Fruit fly (Drosophila melanogaster) whole organism, embryonic: ENCODE results near the gene Trim9.

Source experiments
- ATbp ChIP-seq: fragments of 200-800 bp; sonication (Bioruptor generic); optimal IDR thresholded peaks from 2 replicates; lab custom pipeline; 2017; ENCODE audit warnings: missing biosample characterization, mild to moderate bottlenecking, missing genetic modification characterization, missing genetic modification reagents
- Atf-2 ChIP-seq: fragments of 200-800 bp; sonication (Bioruptor generic); optimal IDR thresholded peaks from 2 replicates; lab custom pipeline; 2016; ENCODE audit warnings: missing biosample characterization, missing genetic modification characterization
- BEAF-32 ChIP-seq: fragments of 200-800 bp; sonication (Bioruptor generic); optimal IDR thresholded peaks from 3 replicates; lab custom pipeline; 2017; ENCODE audit warnings: missing biosample characterization, missing genetic modification characterization, mild to moderate bottlenecking, moderate library complexity, missing genetic modification reagents
- C15 ChIP-seq: fragments of 200-800 bp; sonication (Bioruptor generic); IDR thresholded peaks from 3 replicates; pipeline ENCODE4 v1.3.6; 2022; ENCODE audit warnings: missing biosample characterization, missing genetic modification characterization
- CG10543 ChIP-seq: fragments of 200-800 bp; sonication (Bioruptor generic); optimal IDR thresholded peaks from 3 replicates; lab custom pipeline; 2017; ENCODE audit warnings: missing biosample characterization, mild to moderate bottlenecking, missing genetic modification characterization, moderate library complexity
- CG10979 ChIP-seq: fragments of 200-800 bp; sonication (Bioruptor generic); optimal IDR thresholded peaks from 2 replicates; lab custom pipeline; 2018; ENCODE audit warnings: missing biosample characterization, mild to moderate bottlenecking, missing genetic modification characterization, moderate library complexity
- CG11456 ChIP-seq: fragments of 200-800 bp; sonication (Bioruptor generic); IDR thresholded peaks from 3 replicates; pipeline ENCODE4 v1.3.6; 2022; ENCODE audit warnings: missing biosample characterization, missing genetic modification characterization
- CG11696 ChIP-seq: fragments of 200-800 bp; sonication (Bioruptor generic); IDR thresholded peaks from 2 replicates; pipeline ENCODE4 v1.3.6; 2022; ENCODE audit warnings: missing biosample characterization, missing genetic modification characterization
- CG12104 ChIP-seq: fragments of 200-800 bp; sonication (Bioruptor generic); optimal IDR thresholded peaks from 3 replicates; lab custom pipeline; 2016; ENCODE audit warnings: missing biosample characterization, missing genetic modification characterization
- CG15011 ChIP-seq: fragments of 200-800 bp; sonication (Bioruptor generic); optimal IDR thresholded peaks from 3 replicates; lab custom pipeline; 2018; ENCODE audit warnings: missing biosample characterization, mild to moderate bottlenecking, missing genetic modification characterization
- CG1647 ChIP-seq: fragments of 200-800 bp; sonication (Bioruptor generic); optimal IDR thresholded peaks from 3 replicates; lab custom pipeline; 2016; ENCODE audit warnings: missing biosample characterization, missing genetic modification characterization
- CG3407 ChIP-seq: fragments of 200-800 bp; sonication (Bioruptor generic); optimal IDR thresholded peaks from 2 replicates; lab custom pipeline; 2018; ENCODE audit warnings: missing biosample characterization, mild to moderate bottlenecking, missing genetic modification characterization
- CG4328 ChIP-seq: fragments of 200-800 bp; sonication (Bioruptor generic); optimal IDR thresholded peaks from 3 replicates; lab custom pipeline; 2017; ENCODE audit warnings: missing biosample characterization, missing genetic modification reagents, missing genetic modification characterization
- CG4707 ChIP-seq: fragments of 200-800 bp; sonication (Bioruptor generic); optimal IDR thresholded peaks from 2 replicates; lab custom pipeline; 2018; ENCODE audit warnings: missing biosample characterization, mild to moderate bottlenecking, missing genetic modification characterization, moderate library complexity
- CG5245 ChIP-seq: fragments of 200-800 bp; sonication (Bioruptor generic); optimal IDR thresholded peaks from 3 replicates; lab custom pipeline; 2016; ENCODE audit warnings: missing biosample characterization, missing genetic modification characterization
- CG6654 ChIP-seq: fragments of 200-800 bp; sonication (Bioruptor generic); optimal IDR thresholded peaks from 2 replicates; lab custom pipeline; 2017; ENCODE audit warnings: missing biosample characterization, mild to moderate bottlenecking, missing genetic modification characterization
- D19A ChIP-seq: fragments of 200-800 bp; optimal IDR thresholded peaks from 3 replicates; lab custom pipeline; 2019; ENCODE audit warnings: missing biosample characterization, mild to moderate bottlenecking, missing genetic modification characterization, moderate library complexity
- Dad ChIP-seq: fragments of 200-800 bp; sonication (Bioruptor generic); optimal IDR thresholded peaks from 3 replicates; lab custom pipeline; 2016; ENCODE audit warnings: missing biosample characterization, missing genetic modification characterization
- Dek ChIP-seq: fragments of 200-800 bp; sonication (Bioruptor generic); optimal IDR thresholded peaks from 3 replicates; lab custom pipeline; 2019; ENCODE audit warnings: missing biosample characterization, mild to moderate bottlenecking, missing genetic modification characterization, moderate library complexity
- Elba2 ChIP-seq: fragments of 200-800 bp; sonication (Bioruptor generic); optimal IDR thresholded peaks from 3 replicates; lab custom pipeline; 2016; ENCODE audit warnings: missing biosample characterization, missing genetic modification characterization
- H2.0 ChIP-seq: fragments of 200-800 bp; sonication (Bioruptor generic); IDR thresholded peaks from 2 replicates; pipeline ENCODE4 v1.3.6; 2022; ENCODE audit warnings: missing biosample characterization, missing genetic modification characterization
- Hr78 ChIP-seq, 2 experiments: fragments of 200-800 bp in 1 of 2; fragments of >200 bp in 1 of 2; sonication (Bioruptor generic) in 1 of 2; optimal IDR thresholded peaks; 2 replicates each; lab custom pipeline; 2017 to 2019; ENCODE audit warnings: missing biosample characterization in 2 of 2, missing genetic modification characterization in 2 of 2, mild to moderate bottlenecking in 1 of 2, moderate library complexity in 1 of 2
- Jarid2 ChIP-seq: fragments of 200-800 bp; sonication (Bioruptor generic); optimal IDR thresholded peaks from 3 replicates; lab custom pipeline; 2017; ENCODE audit warnings: mild to moderate bottlenecking, missing biosample characterization, missing genetic modification reagents, missing genetic modification characterization
- Nf-YB ChIP-seq: fragments of 200-800 bp; sonication (Bioruptor generic); optimal IDR thresholded peaks from 3 replicates; lab custom pipeline; 2019; ENCODE audit warnings: missing biosample characterization, mild to moderate bottlenecking, missing genetic modification characterization, moderate library complexity
- Oli ChIP-seq: fragments of 200-800 bp; sonication (Bioruptor generic); optimal IDR thresholded peaks from 2 replicates; lab custom pipeline; 2018; ENCODE audit warnings: missing biosample characterization, mild to moderate bottlenecking, missing genetic modification characterization, moderate library complexity
- Optix ChIP-seq: fragments of 200-800 bp; sonication (Bioruptor generic); IDR thresholded peaks from 3 replicates; pipeline ENCODE4 v1.3.6; 2022; ENCODE audit warnings: missing biosample characterization, missing genetic modification characterization
- PHDP ChIP-seq: fragments of 200-800 bp; sonication (Bioruptor generic); optimal IDR thresholded peaks from 3 replicates; lab custom pipeline; 2018; ENCODE audit warnings: missing biosample characterization, mild to moderate bottlenecking, missing genetic modification characterization, moderate library complexity
- Rfx ChIP-seq: fragments of 200-800 bp; sonication (Bioruptor generic); IDR thresholded peaks from 2 replicates; pipeline ENCODE4 v1.3.6; 2022; ENCODE audit warnings: missing biosample characterization, missing genetic modification characterization
- Scr ChIP-seq: fragments of 200-800 bp; sonication (Bioruptor generic); IDR thresholded peaks from 2 replicates; pipeline ENCODE4 v1.3.6; 2022; ENCODE audit warnings: missing biosample characterization, missing genetic modification characterization; ENCODE audit not compliant: partially characterized antibody
- Side ChIP-seq: fragments of 200-800 bp; sonication (Bioruptor generic); optimal IDR thresholded peaks from 2 replicates; lab custom pipeline; 2016; ENCODE audit warnings: missing biosample characterization, missing genetic modification characterization
- Sox102F ChIP-seq: fragments of 200-800 bp; sonication (Bioruptor generic); optimal IDR thresholded peaks from 2 replicates; lab custom pipeline; 2018; ENCODE audit warnings: missing biosample characterization, mild to moderate bottlenecking, missing genetic modification characterization, moderate library complexity
- Usf ChIP-seq: fragments of 200-800 bp; sonication (Bioruptor generic); optimal IDR thresholded peaks from 2 replicates; lab custom pipeline; 2017; ENCODE audit warnings: missing genotype, missing biosample characterization, missing genetic modification characterization
- ab ChIP-seq: fragments of 200-800 bp; sonication (Bioruptor generic); optimal IDR thresholded peaks from 2 replicates; lab custom pipeline; 2016; ENCODE audit warnings: missing biosample characterization, missing genetic modification characterization
- az2 ChIP-seq: fragments of 200-800 bp; sonication (Bioruptor generic); optimal IDR thresholded peaks from 3 replicates; lab custom pipeline; 2016; ENCODE audit warnings: missing biosample characterization, missing genetic modification characterization
- bab2 ChIP-seq: fragments of 200-800 bp; sonication (Bioruptor generic); optimal IDR thresholded peaks from 2 replicates; lab custom pipeline; 2016; ENCODE audit warnings: missing biosample characterization, missing genetic modification characterization
- ci ChIP-seq: fragments of 200-800 bp; sonication (Bioruptor generic); IDR thresholded peaks from 3 replicates; pipeline ENCODE4 v1.3.6; 2022; ENCODE audit warnings: missing biosample characterization, missing genetic modification characterization
- emc ChIP-seq: fragments of 200-800 bp; sonication (Bioruptor generic); optimal IDR thresholded peaks from 2 replicates; lab custom pipeline; 2016; ENCODE audit warnings: missing biosample characterization, missing genetic modification characterization
- gce ChIP-seq: fragments of 200-800 bp; sonication (Bioruptor generic); IDR thresholded peaks from 3 replicates; pipeline ENCODE4 v1.3.6; 2022; ENCODE audit warnings: missing biosample characterization, missing genetic modification characterization
- gcm2 ChIP-seq: fragments of 200-800 bp; sonication (Bioruptor generic); optimal IDR thresholded peaks from 2 replicates; lab custom pipeline; 2016; ENCODE audit warnings: missing biosample characterization, missing genetic modification characterization
- gsb ChIP-seq: fragments of 200-800 bp; sonication (Bioruptor generic); IDR thresholded peaks from 2 replicates; pipeline ENCODE4 v1.3.6; 2022; ENCODE audit warnings: missing biosample characterization, missing genetic modification characterization
- hb ChIP-seq: fragments of 200-800 bp; sonication (Bioruptor generic); IDR thresholded peaks from 3 replicates; pipeline ENCODE4 v1.3.6; 2022; ENCODE audit warnings: missing biosample characterization, missing genetic modification characterization; ENCODE audit not compliant: partially characterized antibody
- ken ChIP-seq: fragments of 200-800 bp; sonication (Bioruptor generic); IDR thresholded peaks from 3 replicates; pipeline ENCODE4 v1.3.6; 2022; ENCODE audit warnings: missing biosample characterization, missing genetic modification characterization
- maf-S ChIP-seq: fragments of 200-800 bp; sonication (Bioruptor generic); optimal IDR thresholded peaks from 2 replicates; lab custom pipeline; 2016; ENCODE audit warnings: missing biosample characterization, missing genetic modification characterization
- mld ChIP-seq: fragments of 200-800 bp; sonication (Bioruptor generic); IDR thresholded peaks from 3 replicates; pipeline ENCODE4 v1.3.6; 2022; ENCODE audit warnings: missing biosample characterization, missing genetic modification characterization; ENCODE audit not compliant: partially characterized antibody
- otp ChIP-seq: fragments of 200-800 bp; sonication (Bioruptor generic); IDR thresholded peaks from 3 replicates; pipeline ENCODE4, ENCODE4 v1.3.6; 2022; ENCODE audit warnings: missing biosample characterization, missing genetic modification characterization
- schlank ChIP-seq: fragments of 200-800 bp; sonication (Bioruptor generic); optimal IDR thresholded peaks from 2 replicates; lab custom pipeline; 2018; ENCODE audit warnings: missing biosample characterization, mild to moderate bottlenecking, missing genetic modification characterization
- sisA ChIP-seq: fragments of 200-800 bp; sonication (Bioruptor generic); IDR thresholded peaks from 2 replicates; pipeline ENCODE4 v1.3.6; 2022; ENCODE audit warnings: missing biosample characterization, missing genetic modification characterization
- ssp ChIP-seq: fragments of 200-800 bp; sonication (Bioruptor generic); IDR thresholded peaks from 2 replicates; pipeline ENCODE4 v1.3.6; 2022; ENCODE audit warnings: missing biosample characterization, missing genetic modification characterization
- trem ChIP-seq: fragments of 200-800 bp; optimal IDR thresholded peaks from 3 replicates; lab custom pipeline; 2019; ENCODE audit warnings: missing biosample characterization, mild to moderate bottlenecking, missing genetic modification characterization, moderate library complexity
- ttk ChIP-seq: fragments of 200-800 bp; sonication (Bioruptor generic); IDR thresholded peaks from 2 replicates; pipeline ENCODE4 v2.1.2; 2022; ENCODE audit warnings: missing biosample characterization, missing genetic modification characterization

Gene Trim9

DNA sequence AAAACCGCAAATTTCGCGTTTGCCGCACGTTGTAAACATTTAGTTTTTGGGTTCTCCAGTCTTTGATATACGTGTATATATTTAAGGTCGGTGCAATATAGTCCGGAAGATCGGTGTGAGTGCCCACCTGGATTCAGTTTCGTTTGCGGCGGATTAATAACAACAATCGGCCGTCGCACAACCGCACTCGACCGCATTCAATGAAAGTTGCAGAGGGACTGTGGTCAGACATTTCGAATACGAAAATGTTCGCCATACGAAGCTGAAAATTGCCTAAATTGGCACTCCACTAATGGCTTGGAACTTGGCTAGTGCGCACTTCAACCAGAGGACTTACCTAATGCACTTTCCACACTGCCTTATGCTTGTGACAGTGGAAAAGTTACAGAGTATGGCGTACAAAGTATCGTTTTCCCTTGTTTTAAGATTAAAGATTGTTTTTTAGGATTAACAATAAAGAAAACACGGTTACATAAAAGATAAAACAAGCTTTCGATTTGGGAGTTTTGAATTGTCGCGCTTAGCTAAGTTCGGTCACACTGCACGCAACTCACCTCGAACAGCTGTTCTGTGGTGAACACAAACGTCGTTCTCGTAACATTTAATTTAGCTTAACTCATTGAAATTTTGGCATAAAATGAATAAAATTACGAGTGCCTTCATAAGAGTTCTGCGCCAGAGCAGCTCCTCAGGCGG, 38.0 kb upstream of the Trim9 start, which contains the start of the genes Myo31DF and CG6094 (continued):
- TF ChIP-seq Usf (GFP tag; lab: Kevin White, UChicago) (no peak), Jarid2 (peak; percentile 99), CG12104 (GFP tag; lab: Kevin White, UChicago) (no peak), Hr78 (GFP tag; optimal IDR thresholded peaks at IDR 0.05; lab: Kevin White, UChicago) (no peak), CG11696 (0 out of 2 replicates have a peak, but pooled peaks have one; percentile 17), H2.0 (no peak), CG15011 (GFP tag; lab: Kevin White, UChicago) (no peak), CG6654 (GFP tag; lab: Kevin White, UChicago) (peak; percentile 96), Optix (0 out of 3 replicates have a peak, but pooled peaks have one; percentile 8), mld (GFP tag; lab: Robert Waterston, UW) (no peak), BEAF-32 (GFP tag; lab: Kevin White, UChicago) (peak; percentile 61), gce (GFP tag; lab: Robert Waterston, UW) (no peak), D19A (tag; lab: Kevin White, UChicago) (no peak), Rfx (GFP tag; lab: Robert Waterston, UW) (peak; percentile 65), bab2 (GFP tag; lab: Kevin White, UChicago) (peak; percentile 34), Oli (tag; lab: Kevin White, UChicago) (no peak), PHDP (peak; percentile 10), Side (GFP tag; lab: Kevin White, UChicago) (peak; percentile 51), gcm2 (no peak), CG5245 (GFP tag; lab: Kevin White, UChicago) (no peak), CG10543 (GFP tag; lab: Kevin White, UChicago) (peak; percentile 44), ATbp (GFP tag; lab: Kevin White, UChicago) (peak; percentile 28), trem (tag; lab: Kevin White, UChicago) (peak; percentile 80), Dek (tag; lab: Kevin White, UChicago) (peak; percentile 33), az2 (GFP tag; lab: Kevin White, UChicago) (no peak), Dad (peak; percentile 55), schlank (tag; lab: Kevin White, UChicago) (no peak), gsb (GFP tag; lab: Robert Waterston, UW) (no peak), CG3407 (no peak), CG4707 (GFP tag; lab: Kevin White, UChicago) (no peak), ken (GFP tag; lab: Robert Waterston, UW) (peak; percentile 7; the same call in 1 of the 3 replicates), ssp (GFP tag; lab: Robert Waterston, UW) (peak; percentile 99), Atf-2 (GFP tag; lab: Kevin White, UChicago) (no peak), CG11456 (GFP tag; lab: Robert Waterston, UW) (peak; percentile 66), Nf-YB (GFP tag; lab: Kevin White, UChicago) (no peak), ci (GFP tag; lab: Robert Waterston, UW) (peak; percentile 49; the same call in 2 of the 3 replicates), sisA (no peak), maf-S (GFP tag; lab: Kevin White, UChicago) (no peak), C15 (GFP tag; lab: Robert Waterston, UW) (no peak), CG4328 (GFP tag; lab: Kevin White, UChicago) (peak; percentile 19), Elba2 (no peak), CG1647 (GFP tag; lab: Kevin White, UChicago) (no peak), hb (GFP tag; lab: Robert Waterston, UW) (no peak), ttk (GFP tag; lab: Robert Waterston, UW) (no peak), Sox102F (GFP tag; lab: Kevin White, UChicago) (no peak), otp (GFP tag; lab: Robert Waterston, UW) (no peak), CG10979 (tag; lab: Kevin White, UChicago) (no peak), emc (GFP tag; lab: Kevin White, UChicago) (no peak), ab (GFP tag; lab: Kevin White, UChicago) (no peak), Scr (0 out of 2 replicates have a peak, but pooled peaks have one; percentile 29)
